Worm (Caenorhabditis elegans) whole organism, L4 larva: ENCODE measurements around the gene C08E8.1.

Experiments used
- F10B5.3 ChIP-seq: sonication (generic microtip); optimal IDR thresholded peaks from 2 replicates; lab custom pipeline; 2016; ENCODE audit warnings: mild to moderate bottlenecking, missing genetic modification characterization, missing compliant biosample characterization
- F37D6.2 ChIP-seq: sonication (generic microtip); optimal IDR thresholded peaks from 2 replicates; lab custom pipeline; 2016; ENCODE audit warnings: mild to moderate bottlenecking, missing genetic modification characterization, missing compliant biosample characterization
- Y105C5A.15 ChIP-seq: fragments of 200-800 bp; sonication (Bioruptor generic); IDR thresholded peaks from 2 replicates; pipeline ENCODE4 v1.3.6; 2022; ENCODE audit warnings: missing genetic modification characterization, missing compliant biosample characterization
- Y75B8A.6 ChIP-seq: fragments of 200-800 bp; sonication (Bioruptor generic); IDR thresholded peaks from 2 replicates; pipeline ENCODE4 v1.3.6; 2022; ENCODE audit warnings: missing genetic modification reagents, missing genetic modification characterization, missing compliant biosample characterization
- aha-1 ChIP-seq: fragments of 150-350 bp; peaks from one replicate; lab custom pipeline; 2014; ENCODE audit warnings: missing biosample characterization, missing genetic modification characterization
- arid-1 ChIP-seq: fragments of 200-800 bp; sonication (Bioruptor generic); conservative IDR thresholded peaks from 2 replicates; pipeline ENCODE4 v1.3.6; 2022; ENCODE audit warnings: missing genetic modification reagents, missing genetic modification characterization, missing compliant biosample characterization
- attf-4 ChIP-seq: sonication (generic microtip); optimal IDR thresholded peaks from 3 replicates; lab custom pipeline; 2017; ENCODE audit warnings: missing biosample characterization, missing genetic modification characterization
- ceh-82 ChIP-seq: sonication (generic microtip); optimal IDR thresholded peaks from 2 replicates; lab custom pipeline; 2017; ENCODE audit warnings: missing biosample characterization, missing genetic modification characterization
- cey-2 ChIP-seq: sonication (generic microtip); optimal IDR thresholded peaks from 3 replicates; lab custom pipeline; 2017; ENCODE audit warnings: missing genetic modification characterization, mild to moderate bottlenecking, missing compliant biosample characterization, antibody characterized with exemption, borderline replicate concordance; ENCODE audit not compliant: insufficient read depth
- daf-16 ChIP-seq, 3 experiments: sonication (generic microtip); optimal IDR thresholded peaks; 2 replicates each; lab custom pipeline; 2016 to 2017; ENCODE audit warnings: missing genetic modification characterization in 3 of 3, missing genetic modification reagents in 3 of 3, mild to moderate bottlenecking in 2 of 3, missing compliant biosample characterization in 2 of 3, missing biosample characterization in 1 of 3, moderate library complexity in 1 of 3
- dmd-6 ChIP-seq: fragments of 200-800 bp; sonication (Bioruptor generic); IDR thresholded peaks from 2 replicates; pipeline ENCODE4 v1.3.6; 2022; ENCODE audit warnings: missing genetic modification reagents, missing genetic modification characterization, missing compliant biosample characterization
- dve-1 ChIP-seq: sonication (generic microtip); optimal IDR thresholded peaks from 2 replicates; lab custom pipeline; 2017; ENCODE audit warnings: antibody characterized with exemption, mild to moderate bottlenecking, missing genetic modification characterization, missing compliant biosample characterization; ENCODE audit not compliant: insufficient read depth
- egl-43 ChIP-seq: fragments of 200-800 bp; sonication (Bioruptor generic); IDR thresholded peaks from 2 replicates; pipeline ENCODE4 v1.3.6; 2022; ENCODE audit warnings: missing genetic modification reagents, missing genetic modification characterization, missing compliant biosample characterization
- gei-8 ChIP-seq: fragments of 200-800 bp; sonication (Bioruptor generic); optimal IDR thresholded peaks from 2 replicates; lab custom pipeline; 2018; ENCODE audit warnings: mild to moderate bottlenecking, missing genetic modification characterization, missing compliant biosample characterization
- hlh-30 ChIP-seq: sonication (generic microtip); optimal IDR thresholded peaks from 2 replicates; lab custom pipeline; 2017; ENCODE audit warnings: antibody characterized with exemption, mild to moderate bottlenecking, missing genetic modification characterization, missing compliant biosample characterization; ENCODE audit not compliant: insufficient read depth
- hmg-1.1 ChIP-seq: fragments of 200-800 bp; sonication (Bioruptor generic); IDR thresholded peaks from 2 replicates; pipeline ENCODE4 v1.3.6; 2022; ENCODE audit warnings: missing genetic modification reagents, missing genetic modification characterization, missing compliant biosample characterization
- lim-7 ChIP-seq: fragments of 200-800 bp; sonication (Bioruptor generic); IDR thresholded peaks from 2 replicates; pipeline ENCODE4 v1.3.6; 2022; ENCODE audit warnings: missing genetic modification characterization, missing compliant biosample characterization
- lin-13 ChIP-seq: fragments of 150-350 bp; optimal IDR thresholded peaks from 2 replicates; lab custom pipeline; 2014; ENCODE audit warnings: missing biosample characterization, missing genetic modification reagents, missing genetic modification characterization
- lin-38 ChIP-seq: fragments of 200-800 bp; sonication (Bioruptor generic); IDR thresholded peaks from 2 replicates; pipeline ENCODE4 v1.3.6; 2022; ENCODE audit warnings: missing genetic modification reagents, missing genetic modification characterization, missing compliant biosample characterization
- lsy-2 ChIP-seq, 2 experiments: fragments of 150-350 bp in 1 of 2; sonication (generic microtip) in 1 of 2; optimal IDR thresholded peaks; 2 replicates each; lab custom pipeline; 2014 to 2017; ENCODE audit warnings: missing biosample characterization in 2 of 2, missing genetic modification characterization in 2 of 2
- mep-1 ChIP-seq: fragments of 150-350 bp; sonication (generic microtip); optimal IDR thresholded peaks from 3 replicates; lab custom pipeline; 2014; ENCODE audit warnings: missing biosample characterization, missing genetic modification characterization
- nhr-28 ChIP-seq: fragments of 150-350 bp; optimal IDR thresholded peaks from 2 replicates; lab custom pipeline; 2014; ENCODE audit warnings: missing biosample characterization, missing genetic modification characterization
- nhr-41 ChIP-seq: fragments of 200-800 bp; sonication (Bioruptor generic); IDR thresholded peaks from 2 replicates; pipeline ENCODE4 v1.3.6; 2022; ENCODE audit warnings: missing genetic modification reagents, missing genetic modification characterization, missing compliant biosample characterization
- pqm-1 ChIP-seq: sonication (generic microtip); optimal IDR thresholded peaks from 2 replicates; lab custom pipeline; 2017; ENCODE audit warnings: missing biosample characterization, missing genetic modification characterization
- spr-1 ChIP-seq: sonication (generic microtip); optimal IDR thresholded peaks from 2 replicates; lab custom pipeline; 2016; ENCODE audit warnings: mild to moderate bottlenecking, missing genetic modification characterization, missing compliant biosample characterization
- spr-3 ChIP-seq: fragments of 200-800 bp; sonication (Bioruptor generic); optimal IDR thresholded peaks from 2 replicates; lab custom pipeline; 2018; ENCODE audit warnings: mild to moderate bottlenecking, missing genetic modification characterization, missing compliant biosample characterization
- tra-1 ChIP-seq: fragments of 200-800 bp; sonication (Bioruptor generic); IDR thresholded peaks from 2 replicates; pipeline ENCODE4 v1.3.6; 2022; ENCODE audit warnings: missing genetic modification reagents, missing genetic modification characterization, missing compliant biosample characterization
- unc-130 ChIP-seq: sonication (generic microtip); optimal IDR thresholded peaks from 2 replicates; lab custom pipeline; 2016; ENCODE audit warnings: missing genetic modification reagents, missing genetic modification characterization, missing compliant biosample characterization
- unc-39 ChIP-seq: sonication (generic microtip); optimal IDR thresholded peaks from 2 replicates; lab custom pipeline; 2017; ENCODE audit warnings: missing biosample characterization, missing genetic modification characterization
- vab-7 ChIP-seq: fragments of 200-800 bp; sonication (Bioruptor generic); IDR thresholded peaks from 2 replicates; pipeline ENCODE4 v1.3.6; 2022; ENCODE audit warnings: missing genetic modification reagents, missing genetic modification characterization, missing compliant biosample characterization
- zfp-2 ChIP-seq: sonication (generic microtip); optimal IDR thresholded peaks from 2 replicates; lab custom pipeline; 2016; ENCODE audit warnings: mild to moderate bottlenecking, missing genetic modification characterization, missing compliant biosample characterization

Gene C08E8.1

DNA sequence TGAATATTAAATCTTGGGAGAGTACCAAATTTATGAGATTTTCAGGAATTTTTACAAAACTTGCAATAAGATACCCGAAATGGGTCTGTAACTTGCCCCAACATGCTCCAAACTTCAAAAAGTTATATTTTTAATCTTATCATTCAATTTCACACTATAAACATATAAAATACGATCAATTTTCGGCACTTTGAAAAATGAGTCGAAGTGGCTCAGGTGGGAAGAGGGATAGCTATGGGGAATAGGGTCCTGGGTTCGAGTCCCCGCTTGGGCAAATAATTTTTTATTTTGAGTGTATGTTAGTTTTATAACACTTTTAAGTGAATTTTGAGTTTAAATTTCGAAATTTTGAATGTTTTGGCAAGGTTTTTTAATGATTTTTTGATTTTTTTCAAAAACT, 8.7 kb upstream of the C08E8.1 start:
- TF ChIP-seq zfp-2 (tag; lab: Kevin White, UChicago), result no peak
- 0 out of 2 replicates have a peak, but pooled peaks have one; percentile 6 for TF ChIP-seq lin-38 (GFP tag; lab: Robert Waterston, UW)
- TF ChIP-seq arid-1 (GFP tag; lab: Robert Waterston, UW), result no peak
- TF ChIP-seq spr-3, result no peak
- TF ChIP-seq daf-16 (GFP tag; optimal IDR thresholded peaks at IDR 0.05; lab: Kevin White, UChicago), result no peak
- TF ChIP-seq daf-16 (tag; optimal IDR thresholded peaks at IDR 0.05; lab: Kevin White, UChicago), result peak; percentile 35

DNA sequence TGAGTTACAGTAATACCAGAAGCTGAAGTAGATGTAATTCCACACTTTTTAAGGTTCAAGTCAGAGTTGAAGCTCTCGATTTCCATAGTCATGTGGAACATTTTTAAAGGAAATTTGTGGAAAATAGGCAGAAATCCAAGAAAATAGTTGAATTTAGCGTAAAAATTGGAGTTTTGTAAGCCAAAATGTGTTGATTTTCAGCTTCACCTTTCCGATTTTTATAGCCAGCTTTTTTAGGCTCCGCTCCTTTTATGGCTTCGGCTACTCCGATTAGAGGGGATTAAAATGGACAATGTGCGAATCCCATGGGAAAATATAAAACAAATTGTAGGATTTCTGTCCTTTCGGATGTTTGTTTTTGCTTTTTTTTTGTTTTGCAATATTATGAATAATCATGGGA, 6.0 kb upstream of the C08E8.1 start, which contains the start of gene C08E8.6:
Gene C08E8.6, minus strand, starts transcription at position 101 of the 400 bp plus-strand sequence.
- no peak for TF ChIP-seq gei-8 (GFP tag; lab: Kevin White, UChicago)
- TF ChIP-seq tra-1 (GFP tag; lab: Robert Waterston, UW), result no peak
- no peak for TF ChIP-seq Y105C5A.15 (GFP tag; lab: Robert Waterston, UW)
- no peak for TF ChIP-seq dve-1 (tag; lab: Kevin White, UChicago)
- TF ChIP-seq, all 104 proteins: peak for 0

DNA sequence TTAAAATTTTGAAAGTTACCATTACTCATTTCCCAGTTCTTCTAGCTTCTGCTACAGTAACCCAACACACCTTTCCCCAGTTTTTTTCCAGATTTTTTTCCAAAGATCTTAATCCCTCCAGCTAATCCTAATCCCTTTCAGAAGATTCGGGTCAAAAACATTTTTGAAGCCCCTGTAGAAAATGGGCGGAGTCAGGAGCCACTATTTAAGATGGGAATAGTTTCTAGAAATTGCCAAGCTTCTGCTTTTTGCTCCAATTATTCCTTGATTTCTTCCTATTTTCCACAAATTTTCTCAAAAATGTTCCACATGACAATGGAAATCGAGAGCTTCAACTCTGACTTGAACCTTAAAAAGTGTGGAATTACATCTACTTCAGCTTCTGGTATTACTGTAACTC, 2.3 kb upstream of the C08E8.1 start, which contains the start of gene C08E8.9:
Gene C08E8.9, plus strand, starts transcription at position 301 of the 400 bp plus-strand sequence.
- TF ChIP-seq nhr-41 (GFP tag; lab: Robert Waterston, UW), result no peak
- no peak for TF ChIP-seq dve-1 (tag; lab: Kevin White, UChicago)
- no peak for TF ChIP-seq unc-39 (tag; lab: Kevin White, UChicago)
- no peak for TF ChIP-seq F10B5.3 (tag; lab: Kevin White, UChicago)
- no peak for TF ChIP-seq ceh-82 (tag; lab: Kevin White, UChicago)
- TF ChIP-seq F37D6.2 (tag; lab: Kevin White, UChicago), result no peak
- TF ChIP-seq cey-2 (tag; lab: Kevin White, UChicago), result no peak
- no peak for TF ChIP-seq daf-16 (GFP tag; optimal IDR thresholded peaks at IDR 0.05; lab: Kevin White, UChicago)
- no peak for TF ChIP-seq daf-16 (tag; optimal IDR thresholded peaks at IDR 0.05; lab: Kevin White, UChicago)
- TF ChIP-seq mep-1 (tag; lab: Kevin White, UChicago), result no peak
- TF ChIP-seq hmg-1.1 (GFP tag; lab: Robert Waterston, UW), result no peak
- TF ChIP-seq hlh-30, result no peak
- TF ChIP-seq dmd-6 (GFP tag; lab: Robert Waterston, UW), result no peak

DNA sequence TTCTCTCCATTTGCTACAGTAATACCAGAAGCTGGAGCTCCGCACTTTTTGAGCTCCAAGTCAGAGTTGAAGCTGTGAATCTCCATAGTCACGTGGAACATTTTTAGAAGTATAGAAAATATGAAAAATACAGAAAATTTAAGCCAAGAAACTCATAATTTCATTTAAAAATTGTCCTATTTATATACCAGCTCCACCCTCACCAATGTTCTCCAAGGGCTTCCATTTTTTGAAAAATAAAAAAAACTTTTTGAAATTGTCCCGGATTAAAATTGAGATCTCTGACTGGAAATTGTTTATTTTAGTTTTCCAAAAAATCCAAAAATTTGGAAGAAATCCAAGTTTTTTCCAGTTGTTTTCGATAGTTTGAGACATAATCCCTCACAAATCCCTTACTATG, 2.4 kb downstream of the C08E8.1 start, which contains the start of gene C08E8.5:
Gene C08E8.5, minus strand, starts transcription at position 101 of the 400 bp plus-strand sequence.
- TF ChIP-seq egl-43 (GFP tag; lab: Robert Waterston, UW) (no peak), aha-1 (tag; lab: Kevin White, UChicago) (peak; percentile 68)

DNA sequence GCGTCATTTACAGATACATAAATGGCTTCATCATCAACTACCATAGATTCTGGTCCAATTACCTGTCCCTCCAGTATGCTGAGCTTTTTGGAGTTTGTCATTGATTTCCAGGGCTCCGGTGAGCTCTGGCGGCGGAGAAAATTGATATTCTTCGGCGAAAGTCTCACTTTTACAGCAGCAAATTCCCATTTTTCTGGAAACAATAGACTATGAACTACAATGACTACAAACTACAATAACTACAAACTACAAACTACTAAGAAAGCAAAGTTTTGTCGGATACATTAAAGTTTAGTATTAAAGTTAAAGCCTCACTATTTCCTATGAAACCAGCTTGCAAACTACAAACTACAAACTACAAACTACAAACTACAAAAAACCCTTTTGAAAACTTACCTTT, 6.6 kb downstream of the C08E8.1 start, which contains the start of gene C08E8.2:
Gene C08E8.2, minus strand, starts transcription at position 101 of the 400 bp plus-strand sequence.
- no peak for TF ChIP-seq unc-130 (GFP tag; lab: Kevin White, UChicago)
- no peak for TF ChIP-seq pqm-1 (tag; lab: Kevin White, UChicago)
- TF ChIP-seq vab-7 (GFP tag; lab: Robert Waterston, UW), result no peak
- TF ChIP-seq lim-7, result no peak

DNA sequence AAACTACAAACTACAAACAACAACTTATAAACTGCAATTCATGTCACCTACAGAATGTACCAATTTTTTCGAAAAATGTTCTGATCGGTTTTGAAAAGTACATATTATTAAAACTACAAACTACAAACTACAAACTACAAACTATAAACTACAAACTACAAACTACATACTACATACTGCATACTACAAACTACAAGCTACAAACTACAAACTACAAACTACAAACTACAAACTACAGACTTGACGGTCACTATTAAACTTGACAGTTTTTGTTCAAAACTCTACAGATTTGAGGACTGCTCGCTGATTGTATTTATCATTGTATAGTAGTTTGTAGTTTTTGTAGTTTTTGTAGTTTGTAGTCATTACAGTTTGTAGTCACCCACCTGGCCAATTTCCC, 8.0 kb downstream of the C08E8.1 start:
- TF ChIP-seq lsy-2 (tag; optimal IDR thresholded peaks at IDR 0.05; lab: Kevin White, UChicago) (no peak), attf-4 (tag; lab: Kevin White, UChicago) (no peak), lin-13 (GFP tag; lab: Kevin White, UChicago) (peak; percentile 20), Y75B8A.6 (no peak), nhr-28 (tag; lab: Kevin White, UChicago) (peak; percentile 96), spr-1 (tag; lab: Kevin White, UChicago) (no peak)
